Fruit fly (Drosophila melanogaster) whole organism, wandering third instar larva: ENCODE data around the gene Cyp313a3.

Experiments used
- Abd-B ChIP-seq: fragments of >200 bp; optimal IDR thresholded peaks from 2 replicates; lab custom pipeline; 2017; ENCODE audit warnings: missing biosample characterization, missing genetic modification characterization
- CG9705 ChIP-seq: fragments of 200-800 bp; sonication (Bioruptor generic); optimal IDR thresholded peaks from 2 replicates; lab custom pipeline; 2018; ENCODE audit warnings: missing biosample characterization, mild to moderate bottlenecking, missing genetic modification characterization
- CrebA ChIP-seq: fragments of 200-800 bp; sonication (Bioruptor generic); optimal IDR thresholded peaks from 2 replicates; lab custom pipeline; 2016; ENCODE audit warnings: missing biosample characterization, mild to moderate bottlenecking, missing genetic modification characterization, borderline replicate concordance
- Hr83 ChIP-seq: fragments of 200-300 bp; sonication (Bioruptor generic); optimal IDR thresholded peaks from 2 replicates; lab custom pipeline; 2016; ENCODE audit warnings: missing biosample characterization, mild to moderate bottlenecking, missing genetic modification characterization, moderate library complexity; ENCODE audit not compliant: poor library complexity, severe bottlenecking
- N ChIP-seq: fragments of >200 bp; optimal IDR thresholded peaks from 2 replicates; lab custom pipeline; 2018; ENCODE audit warnings: missing biosample characterization, missing external identifiers, missing genetic modification characterization
- OdsH ChIP-seq: fragments of 200-800 bp; sonication (Bioruptor generic); optimal IDR thresholded peaks from 2 replicates; lab custom pipeline; 2016; ENCODE audit warnings: missing biosample characterization, mild to moderate bottlenecking, missing genetic modification characterization
- Rel ChIP-seq, 2 experiments: fragments of 200-800 bp; sonication (Bioruptor generic) in 1 of 2; optimal IDR thresholded peaks; 2 replicates in 1 of 2; 3 replicates in 1 of 2; lab custom pipeline; 2016 to 2019; ENCODE audit warnings: mild to moderate bottlenecking in 2 of 2, missing biosample characterization in 2 of 2, missing genetic modification characterization in 2 of 2, moderate library complexity in 1 of 2
- br ChIP-seq: fragments of 200-800 bp; sonication (Bioruptor generic); optimal IDR thresholded peaks from 2 replicates; lab custom pipeline; 2016; ENCODE audit warnings: missing biosample characterization, missing genetic modification characterization
- dl ChIP-seq, 2 experiments: fragments of 175-275, 200-275 bp in 1 of 2; fragments of 200-275 bp in 1 of 2; sonication (Bioruptor generic); optimal IDR thresholded peaks; lab custom pipeline; 2018; ENCODE audit warnings: mild to moderate bottlenecking in 2 of 2, missing biosample characterization in 2 of 2, missing genetic modification characterization in 2 of 2, moderate library complexity in 2 of 2; ENCODE audit not compliant: partially characterized antibody in 2 of 2, insufficient read depth in 1 of 2
- foxo ChIP-seq, 2 experiments: fragments of 200-800 bp; sonication (Bioruptor generic); optimal IDR thresholded peaks; 2 replicates in 1 of 2; 3 replicates in 1 of 2; lab custom pipeline; 2016 to 2017; ENCODE audit warnings: missing biosample characterization in 2 of 2, missing genetic modification characterization in 2 of 2
- h ChIP-seq: fragments of 200-800 bp; sonication (Bioruptor generic); optimal IDR thresholded peaks from 3 replicates; lab custom pipeline; 2016; ENCODE audit warnings: missing biosample characterization, mild to moderate bottlenecking, missing genetic modification characterization
- pan ChIP-seq: fragments of >200 bp; optimal IDR thresholded peaks from 2 replicates; lab custom pipeline; 2017
- psq ChIP-seq: fragments of 200-800 bp; sonication (Bioruptor generic); optimal IDR thresholded peaks from 3 replicates; lab custom pipeline; 2017; ENCODE audit warnings: missing biosample characterization, mild to moderate bottlenecking, missing genetic modification characterization, moderate library complexity
- usp ChIP-seq: fragments of >200 bp; optimal IDR thresholded peaks from 2 replicates; lab custom pipeline; 2017; ENCODE audit warnings: missing biosample characterization, missing genetic modification characterization

DNA sequence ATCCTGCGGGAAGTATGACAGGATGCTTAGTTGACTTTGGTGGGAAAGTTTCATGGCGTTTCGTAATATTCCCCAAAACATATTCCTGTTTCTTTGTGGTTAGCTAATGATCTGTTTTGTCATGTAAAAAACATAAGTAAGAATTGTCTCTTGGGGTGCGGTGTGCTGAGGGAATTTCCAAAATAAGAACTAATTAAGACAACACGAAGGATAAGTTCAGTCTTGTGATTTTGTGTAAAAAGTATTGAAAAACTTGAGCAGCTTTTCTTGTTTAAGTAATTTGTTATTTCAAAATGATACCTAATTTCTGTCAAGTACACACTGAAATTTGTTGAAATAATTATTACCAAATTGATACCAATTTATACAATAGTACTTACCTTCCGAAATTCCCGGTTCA is 14.8 kb upstream of the Cyp313a3 start, which contains the start of gene CG3942:
- TF ChIP-seq h (GFP tag; lab: Kevin White, UChicago) (no peak), psq (no peak), foxo (GFP tag; optimal IDR thresholded peaks at IDR 0.05; lab: Kevin White, UChicago) (no peak), OdsH (no peak), usp (GFP tag; lab: Kevin White, UChicago) (no peak), dl (GFP tag; optimal IDR thresholded peaks at IDR 0.05; lab: Kevin White, UChicago; ENCODE audit: insufficient read depth in 1 of 2, partially characterized antibody in 2 of 2) (no peak), N (GFP tag; lab: Kevin White, UChicago) (no peak), CG9705 (GFP tag; lab: Kevin White, UChicago) (no peak), Hr83 (GFP tag; lab: Kevin White, UChicago) (no peak), br (GFP tag; lab: Kevin White, UChicago) (no peak), pan (lab: Kevin White, UChicago) (no peak), Rel (GFP tag; optimal IDR thresholded peaks at IDR 0.05; lab: Kevin White, UChicago) (no peak), Rel (tag; optimal IDR thresholded peaks at IDR 0.05; lab: Kevin White, UChicago) (no peak), CrebA (GFP tag; lab: Kevin White, UChicago) (no peak), Abd-B (GFP tag; lab: Kevin White, UChicago) (no peak)
